Worm (Caenorhabditis elegans) whole organism, L4 larva: Measurements from ENCODE around the gene dap-3.

Experiments used
- D1046.2 ChIP-seq: fragments of 200-800 bp; sonication (Bioruptor generic); IDR thresholded peaks from 2 replicates; pipeline ENCODE4 v1.3.6; 2022; ENCODE audit warnings: missing genetic modification characterization, missing compliant biosample characterization
- F49E8.2 ChIP-seq: sonication (generic microtip); optimal IDR thresholded peaks from 2 replicates; lab custom pipeline; 2016; ENCODE audit warnings: missing compliant biosample characterization, mild to moderate bottlenecking, missing genetic modification characterization, borderline replicate concordance
- R02D3.7 ChIP-seq: fragments of 150-350 bp; sonication (generic microtip); optimal IDR thresholded peaks from 3 replicates; lab custom pipeline; 2014; ENCODE audit warnings: missing biosample characterization, missing genetic modification characterization
- T20F7.1 ChIP-seq: fragments of 200-800 bp; sonication (Bioruptor generic); optimal IDR thresholded peaks from 2 replicates; lab custom pipeline; 2018; ENCODE audit warnings: mild to moderate bottlenecking, missing genetic modification characterization, missing compliant biosample characterization
- T26A8.4 ChIP-seq: fragments of 200-800 bp; sonication (Bioruptor generic); IDR thresholded peaks from 2 replicates; pipeline ENCODE4 v1.3.6; 2022; ENCODE audit warnings: missing genetic modification characterization, missing compliant biosample characterization
- Y105C5A.15 ChIP-seq: fragments of 200-800 bp; sonication (Bioruptor generic); IDR thresholded peaks from 2 replicates; pipeline ENCODE4 v1.3.6; 2022; ENCODE audit warnings: missing genetic modification characterization, missing compliant biosample characterization
- Y48G9A.11 ChIP-seq: fragments of 200-800 bp; sonication (Bioruptor generic); IDR thresholded peaks from 2 replicates; pipeline ENCODE4 v1.3.6; 2022; ENCODE audit warnings: missing genetic modification reagents, missing genetic modification characterization, missing compliant biosample characterization
- Y75B8A.6 ChIP-seq: fragments of 200-800 bp; sonication (Bioruptor generic); IDR thresholded peaks from 2 replicates; pipeline ENCODE4 v1.3.6; 2022; ENCODE audit warnings: missing genetic modification reagents, missing genetic modification characterization, missing compliant biosample characterization
- ZK337.2 ChIP-seq: fragments of 200-800 bp; sonication (Bioruptor generic); IDR thresholded peaks from 2 replicates; pipeline ENCODE4 v1.3.6; 2022; ENCODE audit warnings: missing genetic modification reagents, missing genetic modification characterization, missing compliant biosample characterization
- arid-1 ChIP-seq: fragments of 200-800 bp; sonication (Bioruptor generic); conservative IDR thresholded peaks from 2 replicates; pipeline ENCODE4 v1.3.6; 2022; ENCODE audit warnings: missing genetic modification reagents, missing genetic modification characterization, missing compliant biosample characterization
- ceh-28 ChIP-seq: fragments of 150-350 bp; optimal IDR thresholded peaks from 2 replicates; lab custom pipeline; 2014; ENCODE audit warnings: missing biosample characterization, missing genetic modification reagents, missing genetic modification characterization
- ceh-44 ChIP-seq: fragments of 200-800 bp; sonication (Bioruptor generic); IDR thresholded peaks from 2 replicates; pipeline ENCODE4 v1.3.6; 2022; ENCODE audit warnings: missing genetic modification reagents, missing genetic modification characterization, missing compliant biosample characterization
- ceh-62 ChIP-seq: sonication (generic microtip); optimal IDR thresholded peaks from 2 replicates; lab custom pipeline; 2017; ENCODE audit warnings: missing biosample characterization, missing genetic modification characterization
- daf-19 ChIP-seq: fragments of 200-800 bp; sonication (Bioruptor generic); conservative IDR thresholded peaks from 2 replicates; pipeline ENCODE4 v1.3.6; 2022; ENCODE audit warnings: missing genetic modification characterization, missing compliant biosample characterization
- dmd-6 ChIP-seq: fragments of 200-800 bp; sonication (Bioruptor generic); IDR thresholded peaks from 2 replicates; pipeline ENCODE4 v1.3.6; 2022; ENCODE audit warnings: missing genetic modification reagents, missing genetic modification characterization, missing compliant biosample characterization
- dpl-1 ChIP-seq: fragments of 150-350 bp; optimal IDR thresholded peaks from 2 replicates; lab custom pipeline; 2014; ENCODE audit warnings: missing biosample characterization, missing genetic modification reagents, missing genetic modification characterization
- duxl-1 ChIP-seq: sonication (generic microtip); optimal IDR thresholded peaks from 2 replicates; lab custom pipeline; 2016; ENCODE audit warnings: mild to moderate bottlenecking, missing genetic modification characterization, moderate library complexity, missing compliant biosample characterization; ENCODE audit not compliant: poor library complexity
- egl-43 ChIP-seq: fragments of 200-800 bp; sonication (Bioruptor generic); IDR thresholded peaks from 2 replicates; pipeline ENCODE4 v1.3.6; 2022; ENCODE audit warnings: missing genetic modification reagents, missing genetic modification characterization, missing compliant biosample characterization
- fkh-10 ChIP-seq: fragments of 150-350 bp; optimal IDR thresholded peaks from 2 replicates; lab custom pipeline; 2014; ENCODE audit warnings: missing biosample characterization, missing genetic modification reagents, missing genetic modification characterization
- fos-1 ChIP-seq: fragments of 150-350 bp; optimal IDR thresholded peaks from 2 replicates; lab custom pipeline; 2014; ENCODE audit warnings: missing biosample characterization, missing genetic modification characterization
- hif-1 ChIP-seq, 2 experiments: sonication (generic microtip); optimal IDR thresholded peaks; 2 replicates each; lab custom pipeline; 2016 to 2017; ENCODE audit warnings: missing compliant biosample characterization in 2 of 2, missing genetic modification characterization in 2 of 2, missing genetic modification reagents in 2 of 2, missing genotype in 2 of 2, mild to moderate bottlenecking in 1 of 2
- hlh-11 ChIP-seq: fragments of 200-800 bp; sonication (Bioruptor generic); optimal IDR thresholded peaks from 2 replicates; lab custom pipeline; 2018; ENCODE audit warnings: mild to moderate bottlenecking, missing genetic modification characterization, missing compliant biosample characterization
- hlh-30 ChIP-seq: sonication (generic microtip); optimal IDR thresholded peaks from 2 replicates; lab custom pipeline; 2017; ENCODE audit warnings: antibody characterized with exemption, mild to moderate bottlenecking, missing genetic modification characterization, missing compliant biosample characterization; ENCODE audit not compliant: insufficient read depth
- hmg-1.1 ChIP-seq: fragments of 200-800 bp; sonication (Bioruptor generic); IDR thresholded peaks from 2 replicates; pipeline ENCODE4 v1.3.6; 2022; ENCODE audit warnings: missing genetic modification reagents, missing genetic modification characterization, missing compliant biosample characterization
- jun-1 ChIP-seq: fragments of 150-350 bp; optimal IDR thresholded peaks from 2 replicates; lab custom pipeline; 2014; ENCODE audit warnings: missing biosample characterization, missing genetic modification reagents, missing genetic modification characterization
- lin-1 ChIP-seq: fragments of 200-800 bp; sonication (Bioruptor generic); IDR thresholded peaks from 2 replicates; pipeline ENCODE4 v1.3.6; 2022; ENCODE audit warnings: missing genetic modification reagents, missing genetic modification characterization, missing compliant biosample characterization
- lin-15B ChIP-seq: fragments of 150-350 bp; sonication (generic microtip); optimal IDR thresholded peaks from 3 replicates; lab custom pipeline; 2014; ENCODE audit warnings: missing biosample characterization, missing genetic modification characterization
- lin-29 ChIP-seq: fragments of 200-800 bp; sonication (Bioruptor generic); IDR thresholded peaks from 2 replicates; pipeline ENCODE4 v1.3.6; 2022; ENCODE audit warnings: missing genetic modification reagents, missing genetic modification characterization, missing compliant biosample characterization
- madf-5 ChIP-seq, 2 experiments: fragments of 200-800 bp; sonication (Bioruptor generic); IDR thresholded peaks; 2 replicates each; pipeline ENCODE4 v1.3.6; 2022; ENCODE audit warnings: missing compliant biosample characterization in 2 of 2, missing genetic modification characterization in 2 of 2
- mxl-2 ChIP-seq: fragments of 200-800 bp; sonication (Bioruptor generic); conservative IDR thresholded peaks from 2 replicates; pipeline ENCODE4 v1.3.6; 2022; ENCODE audit warnings: missing genetic modification reagents, missing genetic modification characterization, missing compliant biosample characterization
- nhr-10 ChIP-seq: fragments of 150-350 bp; optimal IDR thresholded peaks from 2 replicates; lab custom pipeline; 2014; ENCODE audit warnings: missing biosample characterization, missing genetic modification characterization
- nhr-11 ChIP-seq: fragments of 150-350 bp; optimal IDR thresholded peaks from 2 replicates; lab custom pipeline; 2014; ENCODE audit warnings: missing biosample characterization, missing genetic modification characterization
- nhr-111 ChIP-seq: fragments of 200-800 bp; sonication (Bioruptor generic); optimal IDR thresholded peaks from 2 replicates; lab custom pipeline; 2018; ENCODE audit warnings: mild to moderate bottlenecking, missing genetic modification characterization, missing compliant biosample characterization
- nhr-237 ChIP-seq: sonication (generic microtip); optimal IDR thresholded peaks from 2 replicates; lab custom pipeline; 2017; ENCODE audit warnings: missing biosample characterization, missing genetic modification characterization
- nhr-41 ChIP-seq: fragments of 200-800 bp; sonication (Bioruptor generic); IDR thresholded peaks from 2 replicates; pipeline ENCODE4 v1.3.6; 2022; ENCODE audit warnings: missing genetic modification reagents, missing genetic modification characterization, missing compliant biosample characterization
- nhr-6 ChIP-seq: fragments of 150-350 bp; optimal IDR thresholded peaks from 2 replicates; lab custom pipeline; 2014; ENCODE audit warnings: missing biosample characterization, missing genetic modification characterization
- nhr-77 ChIP-seq: fragments of 150-350 bp; optimal IDR thresholded peaks from 2 replicates; lab custom pipeline; 2014; ENCODE audit warnings: missing biosample characterization, missing genetic modification characterization
- pha-4 ChIP-seq, 2 experiments: fragments of 150-350 bp in 1 of 2; fragments of 200-800 bp in 1 of 2; sonication (Bioruptor generic) in 1 of 2; IDR thresholded peaks in 1 of 2; optimal IDR thresholded peaks in 1 of 2; 2 replicates each; pipeline versions ENCODE4 v1.3.6 to Lab custom; 2014 to 2022; ENCODE audit warnings: missing genetic modification characterization in 2 of 2, missing genetic modification reagents in 2 of 2, missing biosample characterization in 1 of 2, missing compliant biosample characterization in 1 of 2
- php-3 ChIP-seq: fragments of 200-800 bp; sonication (Bioruptor generic); IDR thresholded peaks from 2 replicates; pipeline ENCODE4 v1.3.6; 2022; ENCODE audit warnings: missing genetic modification reagents, missing genetic modification characterization, missing compliant biosample characterization
- pqm-1 ChIP-seq: sonication (generic microtip); optimal IDR thresholded peaks from 2 replicates; lab custom pipeline; 2017; ENCODE audit warnings: missing biosample characterization, missing genetic modification characterization
- set-16 ChIP-seq: fragments of 200-800 bp; sonication (Bioruptor generic); IDR thresholded peaks from 2 replicates; pipeline ENCODE4 v1.3.6; 2022; ENCODE audit warnings: missing genetic modification reagents, missing genetic modification characterization, missing compliant biosample characterization
- skn-1 ChIP-seq: fragments of 150-350 bp; optimal IDR thresholded peaks from 2 replicates; lab custom pipeline; 2014; ENCODE audit warnings: missing biosample characterization, missing genetic modification characterization
- spr-3 ChIP-seq: fragments of 200-800 bp; sonication (Bioruptor generic); optimal IDR thresholded peaks from 2 replicates; lab custom pipeline; 2018; ENCODE audit warnings: mild to moderate bottlenecking, missing genetic modification characterization, missing compliant biosample characterization
- vab-7 ChIP-seq: fragments of 200-800 bp; sonication (Bioruptor generic); IDR thresholded peaks from 2 replicates; pipeline ENCODE4 v1.3.6; 2022; ENCODE audit warnings: missing genetic modification reagents, missing genetic modification characterization, missing compliant biosample characterization
- zfp-3 ChIP-seq: fragments of 200-800 bp; sonication (Bioruptor generic); conservative IDR thresholded peaks from 2 replicates; pipeline ENCODE4 v1.3.6; 2022; ENCODE audit warnings: missing genetic modification reagents, missing genetic modification characterization, missing compliant biosample characterization
- zip-11 ChIP-seq: fragments of 200-800 bp; sonication (Bioruptor generic); IDR thresholded peaks from 2 replicates; pipeline ENCODE4 v1.3.6; 2022; ENCODE audit warnings: missing genetic modification characterization, missing compliant biosample characterization
- ztf-11 ChIP-seq: fragments of 150-350 bp; optimal IDR thresholded peaks from 2 replicates; lab custom pipeline; 2014; ENCODE audit warnings: missing biosample characterization, missing genetic modification characterization

The dap-3 gene

DNA sequence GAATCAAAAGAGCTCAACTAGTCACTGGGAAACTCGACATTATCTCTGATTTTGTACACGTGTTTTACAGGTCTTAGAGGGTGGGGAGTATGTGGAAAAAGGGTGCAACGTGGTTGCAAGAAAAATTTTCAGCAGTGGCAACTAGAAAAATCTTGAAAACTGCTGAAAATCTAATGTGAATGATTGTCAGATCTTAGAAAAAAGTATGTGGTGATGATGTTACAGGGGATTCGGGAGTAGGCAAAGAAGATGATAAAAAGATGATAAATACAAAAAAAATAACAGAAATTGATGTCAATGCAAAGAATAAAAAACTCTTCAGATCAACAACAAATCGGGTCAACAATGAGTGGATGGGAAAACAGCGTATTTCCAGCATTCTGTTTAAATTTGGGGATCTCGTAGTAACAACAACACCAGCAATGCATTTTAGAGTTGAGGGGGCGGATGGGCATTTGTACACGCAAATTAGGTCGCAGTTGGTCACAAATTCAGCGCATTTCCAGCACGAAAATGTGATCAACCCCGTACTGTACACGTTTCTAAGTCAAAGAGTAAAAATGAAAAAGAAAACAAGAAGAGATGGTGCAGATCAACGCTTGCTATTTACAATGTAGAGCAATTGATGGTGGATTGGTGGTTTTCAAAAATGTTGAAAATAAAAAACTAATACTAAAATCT, 37.3 kb upstream of the dap-3 start (continued):
- no peak; the same call in 1 of the 2 replicates for TF ChIP-seq egl-43 (GFP tag; lab: Robert Waterston, UW)
- no peak for TF ChIP-seq dpl-1 (GFP tag; lab: Kevin White, UChicago)
- no peak; the same call in 1 of the 2 replicates for TF ChIP-seq Y48G9A.11
- peak; percentile 2 for TF ChIP-seq lin-15B
- TF ChIP-seq lin-1 (GFP tag; lab: Robert Waterston, UW): no peak

DNA sequence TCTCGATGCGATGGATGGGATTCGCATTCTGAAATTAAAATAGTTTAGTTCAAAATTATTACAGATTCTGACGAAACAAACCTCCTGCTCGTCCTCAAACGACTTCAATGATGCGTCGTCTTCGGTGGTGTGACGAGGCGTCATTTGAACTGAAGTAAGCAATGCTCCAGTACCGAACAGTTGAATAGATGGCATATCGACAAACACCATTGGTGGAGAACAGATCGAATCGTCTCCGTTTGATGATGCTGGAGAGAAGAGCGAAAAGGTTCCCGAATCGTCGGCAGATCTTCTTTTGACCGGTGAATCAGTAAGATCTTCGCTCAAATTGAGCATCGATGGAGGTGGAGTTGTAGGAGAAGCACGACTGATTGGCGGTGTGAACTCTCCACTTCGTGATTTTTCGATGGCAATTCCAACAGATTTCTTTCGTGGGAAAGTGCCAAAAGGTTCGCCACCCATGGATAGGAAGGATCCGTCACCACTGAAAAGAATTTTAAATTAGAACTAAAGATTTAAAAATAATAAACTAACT, 36.5 kb upstream of the dap-3 start:
- TF ChIP-seq madf-5 (GFP tag; IDR thresholded peaks at IDR 0.05; lab: Robert Waterston, UW) (0 out of 4 replicates have a peak, but pooled peaks of 1 of the 2 experiments have one; percentile 65), spr-3 (GFP tag; lab: Kevin White, UChicago) (no peak), ceh-44 (no peak), pqm-1 (tag; lab: Kevin White, UChicago) (no peak), dmd-6 (no peak), nhr-41 (GFP tag; lab: Robert Waterston, UW) (no peak), nhr-10 (tag; lab: Kevin White, UChicago) (no peak), Y105C5A.15 (GFP tag; lab: Robert Waterston, UW) (no peak), daf-19 (no peak), nhr-237 (no peak), nhr-77 (tag; lab: Kevin White, UChicago) (no peak), hlh-11 (tag; lab: Kevin White, UChicago) (no peak), php-3 (GFP tag; lab: Robert Waterston, UW) (no peak), nhr-111 (GFP tag; lab: Kevin White, UChicago) (no peak), duxl-1 (tag; lab: Kevin White, UChicago) (peak; percentile 25), hmg-1.1 (peak; percentile 21; the same call in 1 of the 2 replicates), T26A8.4 (GFP tag; lab: Robert Waterston, UW) (0 out of 2 replicates have a peak, but pooled peaks have one; percentile 9), hif-1 (tag; optimal IDR thresholded peaks at IDR 0.05; lab: Kevin White, UChicago) (no peak), ZK337.2 (GFP tag; lab: Robert Waterston, UW) (0 out of 2 replicates have a peak, but pooled peaks have one; percentile 5), nhr-6 (tag; lab: Kevin White, UChicago) (no peak), R02D3.7 (no peak), ceh-62 (tag; lab: Kevin White, UChicago) (no peak), skn-1 (tag; lab: Kevin White, UChicago) (no peak), F49E8.2 (no peak), set-16 (GFP tag; lab: Robert Waterston, UW) (peak; percentile 38; the same call in 1 of the 2 replicates), pha-4 (GFP tag; IDR thresholded peaks at IDR 0.05; lab: Robert Waterston, UW) (peak; percentile 56), pha-4 (tag; optimal IDR thresholded peaks at IDR 0.05; lab: Kevin White, UChicago) (no peak), ceh-28 (no peak), nhr-11 (tag; lab: Kevin White, UChicago) (no peak), arid-1 (GFP tag; lab: Robert Waterston, UW) (peak; percentile 5; the same call in 1 of the 2 replicates), fkh-10 (GFP tag; lab: Kevin White, UChicago) (no peak), hlh-30 (tag; lab: Kevin White, UChicago) (no peak), Y75B8A.6 (GFP tag; lab: Robert Waterston, UW) (0 out of 2 replicates have a peak, but pooled peaks have one; percentile 38), vab-7 (GFP tag; lab: Robert Waterston, UW) (no peak), D1046.2 (GFP tag; lab: Robert Waterston, UW) (peak; percentile 10; the same call in 1 of the 2 replicates), ztf-11 (tag; lab: Kevin White, UChicago) (no peak), lin-29 (GFP tag; lab: Robert Waterston, UW) (no peak; the same call in 1 of the 2 replicates), Y48G9A.11 (no peak), fos-1 (tag; lab: Kevin White, UChicago) (no peak), mxl-2 (GFP tag; lab: Robert Waterston, UW) (no peak), T20F7.1 (GFP tag; lab: Kevin White, UChicago) (no peak), jun-1 (tag; lab: Kevin White, UChicago) (no peak), zfp-3 (GFP tag; lab: Robert Waterston, UW) (peak; percentile 64; the same call in 1 of the 2 replicates), zip-11 (GFP tag; lab: Robert Waterston, UW) (no peak)
